Worm (Caenorhabditis elegans) whole organism, late embryonic: ENCODE results near the gene rpac-19.

Experiments used
- C38D4.7 ChIP-seq: fragments of 200-800 bp; sonication (Bioruptor generic); optimal IDR thresholded peaks from 2 replicates; lab custom pipeline; 2018; ENCODE audit warnings: mild to moderate bottlenecking, missing genetic modification characterization, moderate library complexity, missing compliant biosample characterization
- F13H6.1 ChIP-seq: sonication (generic microtip); optimal IDR thresholded peaks from 2 replicates; lab custom pipeline; 2016; ENCODE audit warnings: missing genetic modification characterization, missing compliant biosample characterization
- ceh-14 ChIP-seq: sonication (generic microtip); optimal IDR thresholded peaks from 2 replicates; lab custom pipeline; 2016; ENCODE audit warnings: missing genotype, missing genetic modification characterization, missing compliant biosample characterization
- ceh-18 ChIP-seq: sonication (generic microtip); optimal IDR thresholded peaks from 2 replicates; lab custom pipeline; 2016; ENCODE audit warnings: missing genetic modification characterization, missing compliant biosample characterization
- ceh-19 ChIP-seq: fragments of 200-800 bp; sonication (Bioruptor generic); optimal IDR thresholded peaks from 2 replicates; lab custom pipeline; 2018; ENCODE audit warnings: mild to moderate bottlenecking, missing genetic modification characterization, missing compliant biosample characterization
- ceh-2 ChIP-seq: sonication (generic microtip); optimal IDR thresholded peaks from 2 replicates; lab custom pipeline; 2016; ENCODE audit warnings: missing genotype, missing genetic modification characterization, missing compliant biosample characterization
- ceh-22 ChIP-seq: sonication (generic microtip); optimal IDR thresholded peaks from 2 replicates; lab custom pipeline; 2017; ENCODE audit warnings: missing biosample characterization, missing genetic modification characterization
- ceh-24 ChIP-seq: sonication (generic microtip); optimal IDR thresholded peaks from 2 replicates; lab custom pipeline; 2016; ENCODE audit warnings: mild to moderate bottlenecking, missing genetic modification characterization, missing compliant biosample characterization
- ceh-30 ChIP-seq: fragments of 150-350 bp; optimal IDR thresholded peaks from 2 replicates; lab custom pipeline; 2014; ENCODE audit warnings: missing biosample characterization, missing genetic modification characterization
- ceh-31 ChIP-seq: sonication (generic microtip); optimal IDR thresholded peaks from 2 replicates; lab custom pipeline; 2016; ENCODE audit warnings: missing genetic modification characterization, missing compliant biosample characterization
- ceh-34 ChIP-seq: sonication (generic microtip); optimal IDR thresholded peaks from 2 replicates; lab custom pipeline; 2016; ENCODE audit warnings: mild to moderate bottlenecking, missing genetic modification characterization, missing compliant biosample characterization
- ceh-9 ChIP-seq: sonication (generic microtip); optimal IDR thresholded peaks from 2 replicates; lab custom pipeline; 2016; ENCODE audit warnings: mild to moderate bottlenecking, missing genetic modification characterization, inconsistent platforms, missing compliant biosample characterization
- che-1 ChIP-seq: sonication (generic microtip); optimal IDR thresholded peaks from 2 replicates; lab custom pipeline; 2016; ENCODE audit warnings: mild to moderate bottlenecking, missing genetic modification characterization, missing compliant biosample characterization
- elt-2 ChIP-seq: sonication (generic microtip); optimal IDR thresholded peaks from 2 replicates; lab custom pipeline; 2016; ENCODE audit warnings: missing genetic modification reagents, missing genetic modification characterization, missing compliant biosample characterization
- elt-4 ChIP-seq: sonication (generic microtip); optimal IDR thresholded peaks from 2 replicates; lab custom pipeline; 2016; ENCODE audit warnings: missing genetic modification characterization, missing compliant biosample characterization
- ets-4 ChIP-seq: sonication (generic microtip); optimal IDR thresholded peaks from 2 replicates; lab custom pipeline; 2016; ENCODE audit warnings: missing genetic modification characterization, missing compliant biosample characterization
- fax-1 ChIP-seq: sonication (generic microtip); optimal IDR thresholded peaks from 2 replicates; lab custom pipeline; 2016; ENCODE audit warnings: missing genotype, missing genetic modification characterization, missing compliant biosample characterization
- fkh-10 ChIP-seq: fragments of 150-350 bp; optimal IDR thresholded peaks from 2 replicates; lab custom pipeline; 2014; ENCODE audit warnings: missing biosample characterization, missing genetic modification reagents, missing genetic modification characterization
- fkh-6 ChIP-seq: sonication (generic microtip); optimal IDR thresholded peaks from 2 replicates; lab custom pipeline; 2016; ENCODE audit warnings: missing genetic modification characterization, missing compliant biosample characterization
- hlh-15 ChIP-seq: sonication (generic microtip); optimal IDR thresholded peaks from 2 replicates; lab custom pipeline; 2016; ENCODE audit warnings: missing genetic modification characterization, missing compliant biosample characterization
- hlh-30 ChIP-seq: sonication (generic microtip); optimal IDR thresholded peaks from 2 replicates; lab custom pipeline; 2017; ENCODE audit warnings: antibody characterized with exemption, missing genetic modification characterization, missing compliant biosample characterization; ENCODE audit not compliant: insufficient read depth
- hlh-8 ChIP-seq: sonication (generic microtip); optimal IDR thresholded peaks from 2 replicates; lab custom pipeline; 2016; ENCODE audit warnings: missing genotype, missing genetic modification characterization, missing compliant biosample characterization
- mec-3 ChIP-seq: sonication (generic microtip); optimal IDR thresholded peaks from 2 replicates; lab custom pipeline; 2016; ENCODE audit warnings: borderline replicate concordance, missing genetic modification characterization, missing compliant biosample characterization
- nfya-1 ChIP-seq: sonication (generic microtip); optimal IDR thresholded peaks from 2 replicates; lab custom pipeline; 2017; ENCODE audit warnings: missing genetic modification characterization, mild to moderate bottlenecking, missing compliant biosample characterization, antibody characterized with exemption, moderate library complexity
- nhr-11 ChIP-seq: fragments of 150-350 bp; optimal IDR thresholded peaks from 2 replicates; lab custom pipeline; 2014; ENCODE audit warnings: missing biosample characterization, missing genetic modification characterization
- nhr-232 ChIP-seq: sonication (generic microtip); optimal IDR thresholded peaks from 2 replicates; lab custom pipeline; 2016; ENCODE audit warnings: missing genetic modification characterization, missing compliant biosample characterization
- pat-9 ChIP-seq: fragments of 200-800 bp; sonication (Bioruptor generic); optimal IDR thresholded peaks from 2 replicates; lab custom pipeline; 2018; ENCODE audit warnings: mild to moderate bottlenecking, missing genetic modification characterization, moderate library complexity, missing compliant biosample characterization
- pax-1 ChIP-seq: fragments of 150-350 bp; optimal IDR thresholded peaks from 2 replicates; lab custom pipeline; 2014; ENCODE audit warnings: missing biosample characterization, missing genetic modification characterization
- pha-2 ChIP-seq: sonication (generic microtip); optimal IDR thresholded peaks from 2 replicates; lab custom pipeline; 2017; ENCODE audit warnings: mild to moderate bottlenecking, missing genetic modification characterization, missing compliant biosample characterization
- rnt-1 ChIP-seq: sonication (generic microtip); optimal IDR thresholded peaks from 2 replicates; lab custom pipeline; 2016; ENCODE audit warnings: missing genetic modification characterization, missing compliant biosample characterization
- sdc-2 ChIP-seq: sonication (generic microtip); optimal IDR thresholded peaks from 2 replicates; lab custom pipeline; 2016; ENCODE audit warnings: missing genotype, missing genetic modification characterization, missing compliant biosample characterization
- sox-4 ChIP-seq: sonication (generic microtip); optimal IDR thresholded peaks from 2 replicates; lab custom pipeline; 2017; ENCODE audit warnings: mild to moderate bottlenecking, missing genetic modification characterization, inconsistent platforms, missing compliant biosample characterization
- tbx-2 ChIP-seq: sonication (generic microtip); optimal IDR thresholded peaks from 2 replicates; lab custom pipeline; 2016; ENCODE audit warnings: missing genetic modification characterization, missing compliant biosample characterization
- tbx-7 ChIP-seq: sonication (generic microtip); optimal IDR thresholded peaks from 2 replicates; lab custom pipeline; 2016; ENCODE audit warnings: missing genotype, missing genetic modification characterization, missing compliant biosample characterization
- unc-42 ChIP-seq: sonication (generic microtip); optimal IDR thresholded peaks from 2 replicates; lab custom pipeline; 2016; ENCODE audit warnings: missing genotype, missing genetic modification characterization, missing compliant biosample characterization
- unc-55 ChIP-seq: sonication (generic microtip); optimal IDR thresholded peaks from 2 replicates; lab custom pipeline; 2017; ENCODE audit warnings: missing biosample characterization, missing genetic modification reagents, missing genetic modification characterization
- unc-86 ChIP-seq: sonication (generic microtip); optimal IDR thresholded peaks from 2 replicates; lab custom pipeline; 2016; ENCODE audit warnings: missing genetic modification characterization, missing compliant biosample characterization
- zip-5 ChIP-seq: sonication (generic microtip); optimal IDR thresholded peaks from 2 replicates; lab custom pipeline; 2016; ENCODE audit warnings: missing genetic modification characterization, missing compliant biosample characterization
- ztf-16 ChIP-seq: sonication (generic microtip); optimal IDR thresholded peaks from 2 replicates; lab custom pipeline; 2017; ENCODE audit warnings: missing genetic modification characterization, missing compliant biosample characterization

The rpac-19 gene

DNA sequence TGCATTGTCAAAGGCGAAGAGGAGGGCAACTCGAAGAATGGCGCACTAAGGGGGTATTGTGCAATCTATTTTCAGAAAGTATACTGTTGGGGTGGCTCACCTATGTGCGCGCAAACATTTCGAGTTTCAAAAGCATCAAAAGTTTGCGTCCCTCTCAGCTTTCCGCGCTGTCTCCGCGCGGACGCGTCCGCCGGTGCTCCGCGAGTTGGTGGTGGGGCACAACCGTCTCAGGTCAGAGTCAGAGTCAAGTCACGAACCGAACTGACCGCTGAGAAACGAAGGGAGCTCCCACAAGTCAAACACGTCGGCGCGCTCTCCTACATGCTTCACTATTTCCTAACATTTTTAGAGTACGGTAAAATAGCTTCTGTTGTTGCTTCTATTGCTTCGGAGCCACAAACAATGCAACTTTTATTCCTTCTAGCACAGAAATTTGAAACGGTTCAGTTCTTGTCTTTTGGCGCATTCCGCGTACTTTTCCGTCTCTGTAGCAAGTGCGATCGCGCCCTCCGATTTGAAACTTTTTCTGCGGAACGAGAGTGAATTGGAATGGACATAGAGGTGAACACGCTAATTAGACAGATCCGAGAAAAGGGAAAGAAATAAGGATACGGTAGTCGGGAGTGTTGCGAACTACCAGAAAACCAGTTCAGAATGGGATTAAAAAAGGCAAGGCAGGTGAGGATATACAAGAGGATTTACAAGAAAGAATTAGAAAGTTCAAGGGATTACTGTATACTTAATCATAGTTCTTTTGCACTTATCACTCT is 9.8 kb upstream of the rpac-19 start:
- TF ChIP-seq ceh-2 (tag; lab: Kevin White, UChicago) (peak; percentile 19), fax-1 (tag; lab: Kevin White, UChicago) (no peak)

DNA sequence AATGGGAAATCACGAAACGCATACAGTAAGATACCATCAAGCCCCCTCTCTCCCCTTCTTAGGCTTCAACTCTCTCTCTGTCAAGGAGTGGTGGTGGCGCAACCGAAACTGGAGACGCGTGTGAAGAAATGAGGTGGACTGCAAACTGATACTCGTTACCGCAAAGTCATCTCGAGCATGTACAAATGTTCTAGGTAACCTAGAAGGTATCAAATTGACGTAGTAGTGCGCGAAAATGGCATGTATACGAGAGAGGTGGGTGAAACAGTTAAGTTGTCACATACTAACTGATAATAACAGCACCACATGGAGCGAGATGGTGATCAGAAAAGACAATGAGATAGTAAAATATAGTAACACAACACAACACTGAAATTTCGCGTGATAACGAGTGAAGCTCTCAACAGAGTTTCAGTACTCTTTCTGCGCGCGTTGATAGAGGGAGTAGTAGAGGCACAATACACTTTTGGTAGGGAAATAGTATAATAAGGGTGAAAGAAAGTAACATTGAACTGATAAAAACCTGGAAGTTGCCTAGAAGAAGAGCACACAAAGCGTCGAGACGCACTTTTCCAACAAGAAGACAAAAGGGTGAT is 8.6 kb upstream of the rpac-19 start:
- TF ChIP-seq rnt-1 (tag; lab: Kevin White, UChicago) (no peak), ceh-9 (no peak), ceh-34 (tag; lab: Kevin White, UChicago) (peak; percentile 8), elt-2 (tag; lab: Kevin White, UChicago) (peak; percentile 1), ceh-19 (GFP tag; lab: Kevin White, UChicago) (peak; percentile 40)

DNA sequence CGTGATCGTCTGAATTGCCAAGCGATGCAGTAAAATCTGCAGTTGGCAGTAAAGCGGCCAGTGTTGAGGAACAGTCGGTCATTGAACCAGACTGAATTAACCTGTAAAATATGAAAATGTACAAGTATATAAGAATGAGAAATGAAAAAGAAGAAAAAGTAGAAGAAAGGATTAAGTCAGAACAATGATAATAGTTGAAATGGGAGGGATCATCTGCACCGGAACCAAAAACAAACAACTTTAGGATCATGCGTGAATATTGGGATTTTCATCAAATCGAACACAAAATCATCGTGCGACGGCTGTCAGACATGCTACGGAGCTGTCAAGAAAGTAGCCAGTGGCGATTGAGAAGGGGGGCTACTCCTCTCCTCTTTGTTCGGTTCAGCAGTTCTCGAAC is 7.3 kb upstream of the rpac-19 start, which contains the start of gene gei-13:
Gene gei-13, minus strand, starts transcription at position 101 of the 400 bp plus-strand sequence.
- no peak for TF ChIP-seq unc-86 (tag; lab: Kevin White, UChicago)
- TF ChIP-seq mec-3 (tag; lab: Kevin White, UChicago), result no peak
- no peak for TF ChIP-seq F13H6.1 (tag; lab: Kevin White, UChicago)
- TF ChIP-seq fkh-10 (GFP tag; lab: Kevin White, UChicago), result no peak
- TF ChIP-seq hlh-8 (tag; lab: Kevin White, UChicago), result no peak
- TF ChIP-seq ceh-22, result no peak

DNA sequence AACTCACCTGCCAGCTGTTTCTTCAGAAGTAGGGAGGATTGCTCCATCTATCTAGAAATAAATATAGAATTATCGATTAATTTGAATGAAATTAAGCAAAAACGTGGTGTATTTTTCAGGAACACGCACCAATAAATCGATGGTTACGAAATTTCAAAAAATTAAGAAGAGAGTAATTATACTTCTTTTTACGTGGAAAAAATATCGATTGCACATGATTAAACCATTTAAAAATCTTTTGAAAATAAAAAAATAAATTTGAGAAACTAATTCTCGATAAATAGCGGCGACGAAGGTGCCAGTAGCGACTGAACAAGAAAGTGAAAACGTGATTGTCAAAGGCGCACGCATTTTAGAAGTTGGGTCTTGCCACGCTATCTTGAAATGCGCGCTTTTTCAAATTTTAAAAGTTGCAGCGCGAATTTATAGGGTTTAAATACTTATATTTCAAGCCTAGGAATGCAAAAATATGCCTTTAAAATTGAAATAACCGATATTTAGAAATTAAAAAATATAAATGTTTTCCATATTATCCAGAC is 1.5 kb upstream of the rpac-19 start, which contains the start of gene ubc-7:
Gene ubc-7, minus strand, starts transcription at position 51 of the 539 bp plus-strand sequence.
- TF ChIP-seq ceh-2 (tag; lab: Kevin White, UChicago), result no peak
- no peak for TF ChIP-seq tbx-2
- TF ChIP-seq ceh-19 (GFP tag; lab: Kevin White, UChicago), result peak; percentile 33
- TF ChIP-seq ceh-18 (tag; lab: Kevin White, UChicago), result peak; percentile 4
- TF ChIP-seq ceh-31 (tag; lab: Kevin White, UChicago), result peak; percentile 34
- no peak for TF ChIP-seq ztf-16 (tag; lab: Kevin White, UChicago)
- TF ChIP-seq C38D4.7, result no peak
- no peak for TF ChIP-seq ceh-14
- TF ChIP-seq unc-42 (tag; lab: Kevin White, UChicago), result peak; percentile 37
- TF ChIP-seq ets-4 (tag; lab: Kevin White, UChicago), result no peak
- no peak for TF ChIP-seq nhr-11
- TF ChIP-seq elt-4 (tag; lab: Kevin White, UChicago), result no peak
- no peak for TF ChIP-seq tbx-7 (tag; lab: Kevin White, UChicago)
- no peak for TF ChIP-seq fkh-6
- TF ChIP-seq ceh-22, result no peak
- no peak for TF ChIP-seq ceh-30 (tag; lab: Kevin White, UChicago)
- no peak for TF ChIP-seq che-1 (tag; lab: Kevin White, UChicago)
- TF ChIP-seq pax-1 (tag; lab: Kevin White, UChicago), result no peak
- TF ChIP-seq pha-2 (tag; lab: Kevin White, UChicago), result no peak
- TF ChIP-seq nhr-232, result no peak
- TF ChIP-seq ceh-34 (tag; lab: Kevin White, UChicago), result no peak
- no peak for TF ChIP-seq zip-5
- TF ChIP-seq sdc-2 (tag; lab: Kevin White, UChicago), result no peak
- no peak for TF ChIP-seq pat-9 (tag; lab: Kevin White, UChicago)
- TF ChIP-seq nfya-1 (tag; lab: Kevin White, UChicago), result peak; percentile 57
- no peak for TF ChIP-seq sox-4 (tag; lab: Kevin White, UChicago)
- peak; percentile 11 for TF ChIP-seq unc-55 (GFP tag; lab: Kevin White, UChicago)
- no peak for TF ChIP-seq ceh-24 (tag; lab: Kevin White, UChicago)
- peak; percentile 60 for TF ChIP-seq hlh-30
- no peak for TF ChIP-seq hlh-15 (tag; lab: Kevin White, UChicago)
